Worm (Caenorhabditis elegans) whole organism, midembryonic: Measurements from ENCODE around the gene clec-166.

Experiments
- T22C8.4 ChIP-seq: fragments of 200-800 bp; sonication (Bioruptor generic); IDR thresholded peaks from 2 replicates; pipeline ENCODE4 v1.3.6; 2022; ENCODE audit warnings: missing genetic modification characterization, missing compliant biosample characterization
- cog-1 ChIP-seq: sonication (generic microtip); optimal IDR thresholded peaks from 2 replicates; lab custom pipeline; 2016; ENCODE audit warnings: missing genetic modification characterization, missing compliant biosample characterization
- flt-1 ChIP-seq: fragments of 200-800 bp; sonication (Bioruptor generic); IDR thresholded peaks from 2 replicates; pipeline ENCODE4 v1.3.6; 2022; ENCODE audit warnings: missing genetic modification characterization, missing compliant biosample characterization
- klf-2 ChIP-seq: fragments of 200-800 bp; sonication (Bioruptor generic); conservative IDR thresholded peaks from 2 replicates; pipeline ENCODE4 v1.3.6; 2022; ENCODE audit warnings: missing genetic modification reagents, missing genetic modification characterization, missing compliant biosample characterization
- med-1 ChIP-seq: sonication (generic microtip); optimal IDR thresholded peaks from 2 replicates; lab custom pipeline; 2017; ENCODE audit warnings: missing genetic modification characterization, mild to moderate bottlenecking, missing compliant biosample characterization, antibody characterized with exemption, missing genetic modification reagents; ENCODE audit not compliant: insufficient read depth
- ref-1 ChIP-seq: fragments of 200-800 bp; sonication (Bioruptor generic); conservative IDR thresholded peaks from 2 replicates; pipeline ENCODE4 v1.3.6; 2022; ENCODE audit warnings: missing genetic modification reagents, missing genetic modification characterization, missing compliant biosample characterization
- ztf-23 ChIP-seq: fragments of 200-800 bp; sonication (Bioruptor generic); IDR thresholded peaks from 2 replicates; pipeline ENCODE4 v1.3.6; 2022; ENCODE audit warnings: missing genetic modification reagents, missing genetic modification characterization, missing compliant biosample characterization
- ztf-29 ChIP-seq: fragments of 200-800 bp; sonication (Bioruptor generic); IDR thresholded peaks from 2 replicates; pipeline ENCODE4 v1.3.6; 2022; ENCODE audit warnings: missing genetic modification reagents, missing genetic modification characterization, missing compliant biosample characterization

- no peak for TF ChIP-seq ztf-29 (GFP tag; lab: Robert Waterston, UW)
- no peak for TF ChIP-seq flt-1 (GFP tag; lab: Robert Waterston, UW)
- TF ChIP-seq cog-1 (tag; lab: Kevin White, UChicago), result no peak
- TF ChIP-seq ref-1 (GFP tag; lab: Robert Waterston, UW), result no peak
- TF ChIP-seq T22C8.4 (GFP tag; lab: Robert Waterston, UW), result no peak
- TF ChIP-seq klf-2 (GFP tag; lab: Robert Waterston, UW), result no peak
- no peak for TF ChIP-seq ztf-23 (GFP tag; lab: Robert Waterston, UW)
- TF ChIP-seq med-1 (GFP tag; lab: Kevin White, UChicago), result no peak
Observed at ce11 chrIV:1224781-1225180, 26.4 kb downstream of the clec-166 start.
